Fruit fly (Drosophila melanogaster) whole organism, embryonic: ENCODE data around the gene dah.

Experiments used
- CG10147 ChIP-seq: fragments of 200-800 bp; sonication (Bioruptor generic); optimal IDR thresholded peaks from 2 replicates; lab custom pipeline; 2019; ENCODE audit warnings: missing biosample characterization, mild to moderate bottlenecking, missing genetic modification characterization, moderate library complexity
- CG10431 ChIP-seq: fragments of 200-800 bp; sonication (Bioruptor generic); optimal IDR thresholded peaks from 3 replicates; lab custom pipeline; 2018; ENCODE audit warnings: missing biosample characterization, mild to moderate bottlenecking, missing genetic modification characterization
- CG10979 ChIP-seq: fragments of 200-800 bp; sonication (Bioruptor generic); optimal IDR thresholded peaks from 2 replicates; lab custom pipeline; 2018; ENCODE audit warnings: missing biosample characterization, mild to moderate bottlenecking, missing genetic modification characterization, moderate library complexity
- CG11695 ChIP-seq: fragments of 200-800 bp; sonication (Bioruptor generic); IDR thresholded peaks from 3 replicates; pipeline ENCODE4 v1.3.6; 2022; ENCODE audit warnings: missing biosample characterization, missing genetic modification characterization
- CG13296 ChIP-seq: fragments of 200-800 bp; sonication (Bioruptor generic); optimal IDR thresholded peaks from 3 replicates; lab custom pipeline; 2018; ENCODE audit warnings: missing biosample characterization, mild to moderate bottlenecking, missing genetic modification characterization
- CG13424 ChIP-seq: fragments of 200-800 bp; sonication (Bioruptor generic); optimal IDR thresholded peaks from 2 replicates; lab custom pipeline; 2019; ENCODE audit warnings: missing biosample characterization, mild to moderate bottlenecking, missing genetic modification characterization, moderate library complexity
- CG13775 ChIP-seq: fragments of 200-800 bp; sonication (Bioruptor generic); optimal IDR thresholded peaks from 3 replicates; lab custom pipeline; 2017; ENCODE audit warnings: missing biosample characterization, mild to moderate bottlenecking, missing genetic modification characterization
- CG14050 ChIP-seq: fragments of 200-800 bp; sonication (Bioruptor generic); IDR thresholded peaks from 3 replicates; pipeline ENCODE4 v1.3.6; 2022; ENCODE audit warnings: missing biosample characterization, missing genetic modification characterization
- CG14441 ChIP-seq: fragments of 200-800 bp; sonication (Bioruptor generic); IDR thresholded peaks from 2 replicates; pipeline ENCODE4 v1.3.6; 2022; ENCODE audit warnings: missing biosample characterization, missing genetic modification characterization
- CG14667 ChIP-seq: fragments of 200-800 bp; sonication (Bioruptor generic); IDR thresholded peaks from 2 replicates; pipeline ENCODE4 v1.3.6; 2022; ENCODE audit warnings: missing biosample characterization, missing genetic modification characterization
- CG1529 ChIP-seq: fragments of 200-800 bp; sonication (Bioruptor generic); optimal IDR thresholded peaks from 3 replicates; lab custom pipeline; 2018; ENCODE audit warnings: missing biosample characterization, missing genetic modification characterization
- CG15514 ChIP-seq: fragments of 200-800 bp; sonication (Bioruptor generic); optimal IDR thresholded peaks from 3 replicates; lab custom pipeline; 2017; ENCODE audit warnings: missing biosample characterization, missing genetic modification characterization, mild to moderate bottlenecking, moderate library complexity, missing genetic modification reagents
- CG15696 ChIP-seq: fragments of 200-800 bp; sonication (Bioruptor generic); optimal IDR thresholded peaks from 2 replicates; lab custom pipeline; 2019; ENCODE audit warnings: missing biosample characterization, mild to moderate bottlenecking, missing genetic modification characterization, moderate library complexity
- CG16779 ChIP-seq: fragments of 200-800 bp; sonication (Bioruptor generic); IDR thresholded peaks from 2 replicates; pipeline ENCODE4 v1.3.6; 2022; ENCODE audit warnings: missing biosample characterization, missing genetic modification characterization
- CG16813 ChIP-seq: fragments of 200-800 bp; sonication (Bioruptor generic); IDR thresholded peaks from 3 replicates; pipeline ENCODE4 v1.3.6; 2022; ENCODE audit warnings: missing biosample characterization, missing genetic modification characterization; ENCODE audit not compliant: partially characterized antibody
- CG17829 ChIP-seq: fragments of 200-800 bp; optimal IDR thresholded peaks from 2 replicates; lab custom pipeline; 2019; ENCODE audit warnings: missing biosample characterization, mild to moderate bottlenecking, missing genetic modification characterization, moderate library complexity
- CG32532 ChIP-seq: fragments of 200-800 bp; sonication (Bioruptor generic); IDR thresholded peaks from 2 replicates; pipeline ENCODE4 v1.3.6; 2022; ENCODE audit warnings: missing biosample characterization, missing genetic modification characterization
- CG32772 ChIP-seq: fragments of 200-800 bp; sonication (Bioruptor generic); IDR thresholded peaks from 2 replicates; pipeline ENCODE4 v1.3.6; 2022; ENCODE audit warnings: missing biosample characterization, missing genetic modification characterization
- CG33557 ChIP-seq: fragments of 200-800 bp; sonication (Bioruptor generic); optimal IDR thresholded peaks from 2 replicates; lab custom pipeline; 2019; ENCODE audit warnings: missing biosample characterization, mild to moderate bottlenecking, missing genetic modification characterization, moderate library complexity
- CG34422 ChIP-seq: fragments of 200-800 bp; sonication (Bioruptor generic); IDR thresholded peaks from 3 replicates; pipeline ENCODE4 v1.3.6; 2022; ENCODE audit warnings: missing biosample characterization, missing genetic modification characterization
- CG3847 ChIP-seq: fragments of 200-800 bp; sonication (Bioruptor generic); IDR thresholded peaks from 2 replicates; pipeline ENCODE4 v1.3.6; 2022; ENCODE audit warnings: missing biosample characterization, missing genetic modification characterization
- CG4282 ChIP-seq: fragments of 200-800 bp; sonication (Bioruptor generic); optimal IDR thresholded peaks from 2 replicates; lab custom pipeline; 2016; ENCODE audit warnings: missing biosample characterization, missing genetic modification characterization
- CG4854 ChIP-seq: fragments of 200-800 bp; sonication (Bioruptor generic); optimal IDR thresholded peaks from 2 replicates; lab custom pipeline; 2016; ENCODE audit warnings: missing biosample characterization, missing genetic modification characterization, inconsistent platforms
- CG6689 ChIP-seq: fragments of 200-800 bp; sonication (Bioruptor generic); IDR thresholded peaks from 2 replicates; pipeline ENCODE4 v1.3.6; 2022; ENCODE audit warnings: missing biosample characterization, missing genetic modification characterization
- CG7987 ChIP-seq: fragments of 200-800 bp; sonication (Bioruptor generic); optimal IDR thresholded peaks from 2 replicates; lab custom pipeline; 2018; ENCODE audit warnings: missing biosample characterization, mild to moderate bottlenecking, missing genetic modification characterization, moderate library complexity
- CG9817 ChIP-seq: fragments of 200-800 bp; sonication (Bioruptor generic); optimal IDR thresholded peaks from 2 replicates; lab custom pipeline; 2018; ENCODE audit warnings: missing biosample characterization, mild to moderate bottlenecking, missing genetic modification characterization, moderate library complexity
- CoRest ChIP-seq: fragments of 200-800 bp; sonication (Bioruptor generic); optimal IDR thresholded peaks from 3 replicates; lab custom pipeline; 2018; ENCODE audit warnings: missing biosample characterization, mild to moderate bottlenecking, missing genetic modification characterization, moderate library complexity
- Dad ChIP-seq: fragments of 200-800 bp; sonication (Bioruptor generic); optimal IDR thresholded peaks from 3 replicates; lab custom pipeline; 2016; ENCODE audit warnings: missing biosample characterization, missing genetic modification characterization
- Dip2 ChIP-seq: fragments of 200-800 bp; sonication (Bioruptor generic); IDR thresholded peaks from 2 replicates; pipeline ENCODE4 v1.3.6; 2022; ENCODE audit warnings: missing biosample characterization, missing genetic modification characterization
- Dll ChIP-seq: fragments of 200-800 bp; sonication (Bioruptor generic); IDR thresholded peaks from 4 replicates; pipeline ENCODE4 v1.3.6; 2022; ENCODE audit warnings: missing biosample characterization, missing genetic modification characterization; ENCODE audit not compliant: partially characterized antibody
- Eip74EF ChIP-seq, 2 experiments: fragments of 200-800 bp in 1 of 2; fragments of >200 bp in 1 of 2; sonication (Bioruptor generic) in 1 of 2; optimal IDR thresholded peaks; 2 replicates each; lab custom pipeline; 2017 to 2019; ENCODE audit warnings: missing biosample characterization in 2 of 2, missing genetic modification characterization in 2 of 2, mild to moderate bottlenecking in 1 of 2, moderate library complexity in 1 of 2
- Fer2 ChIP-seq: fragments of 200-800 bp; sonication (Bioruptor generic); optimal IDR thresholded peaks from 2 replicates; lab custom pipeline; 2018; ENCODE audit warnings: missing biosample characterization, mild to moderate bottlenecking, missing genetic modification characterization, moderate library complexity
- HLH54F ChIP-seq: fragments of 200-800 bp; sonication (Bioruptor generic); optimal IDR thresholded peaks from 3 replicates; lab custom pipeline; 2016; ENCODE audit warnings: missing biosample characterization, missing genetic modification characterization
- Hr51 ChIP-seq, 2 experiments: fragments of 200-800 bp; sonication (Bioruptor generic); optimal IDR thresholded peaks; 2 replicates in 1 of 2; 3 replicates in 1 of 2; lab custom pipeline; 2016 to 2018; ENCODE audit warnings: missing biosample characterization in 2 of 2, missing genetic modification characterization in 2 of 2, mild to moderate bottlenecking in 1 of 2, moderate library complexity in 1 of 2
- Meics ChIP-seq: fragments of 200-800 bp; sonication (Bioruptor generic); optimal IDR thresholded peaks from 2 replicates; lab custom pipeline; 2017; ENCODE audit warnings: missing biosample characterization, mild to moderate bottlenecking, missing genetic modification characterization
- Mes4 ChIP-seq: fragments of 200-800 bp; sonication (Bioruptor generic); optimal IDR thresholded peaks from 2 replicates; lab custom pipeline; 2016; ENCODE audit warnings: missing biosample characterization, missing genetic modification characterization
- NfI ChIP-seq: fragments of 200-800 bp; sonication (Bioruptor generic); optimal IDR thresholded peaks from 3 replicates; lab custom pipeline; 2018; ENCODE audit warnings: missing biosample characterization, mild to moderate bottlenecking, missing genetic modification characterization, moderate library complexity
- Pdp1 ChIP-seq, 2 experiments: fragments of 200-800 bp; sonication (Bioruptor generic); optimal IDR thresholded peaks; 3 replicates each; lab custom pipeline; 2016; ENCODE audit warnings: missing biosample characterization in 2 of 2, missing genetic modification characterization in 2 of 2, mild to moderate bottlenecking in 1 of 2, moderate library complexity in 1 of 2
- bab2 ChIP-seq: fragments of 200-800 bp; sonication (Bioruptor generic); optimal IDR thresholded peaks from 2 replicates; lab custom pipeline; 2016; ENCODE audit warnings: missing biosample characterization, missing genetic modification characterization
- cg ChIP-seq: fragments of 200-800 bp; sonication (Bioruptor generic); optimal IDR thresholded peaks from 3 replicates; lab custom pipeline; 2019; ENCODE audit warnings: missing biosample characterization, mild to moderate bottlenecking, missing genetic modification characterization, moderate library complexity
- chn ChIP-seq: fragments of 200-800 bp; sonication (Bioruptor generic); optimal IDR thresholded peaks from 2 replicates; lab custom pipeline; 2016; ENCODE audit warnings: missing biosample characterization, missing genetic modification characterization
- ems ChIP-seq: fragments of 200-800 bp; sonication (Bioruptor generic); optimal IDR thresholded peaks from 3 replicates; lab custom pipeline; 2016; ENCODE audit warnings: missing biosample characterization, missing genetic modification characterization
- ken ChIP-seq: fragments of 200-800 bp; sonication (Bioruptor generic); IDR thresholded peaks from 3 replicates; pipeline ENCODE4 v1.3.6; 2022; ENCODE audit warnings: missing biosample characterization, missing genetic modification characterization
- salm ChIP-seq: fragments of 200-800 bp; sonication (Bioruptor generic); optimal IDR thresholded peaks from 2 replicates; lab custom pipeline; 2018; ENCODE audit warnings: missing biosample characterization, mild to moderate bottlenecking, missing genetic modification characterization
- sim ChIP-seq: fragments of 200-800 bp; sonication (Bioruptor generic); IDR thresholded peaks from 2 replicates; pipeline ENCODE4 v1.3.6; 2022; ENCODE audit warnings: missing biosample characterization, missing genetic modification characterization
- stc ChIP-seq: fragments of 200-800 bp; sonication (Bioruptor generic); IDR thresholded peaks from 2 replicates; pipeline ENCODE4 v1.3.6; 2022; ENCODE audit warnings: missing biosample characterization, missing genetic modification characterization
- trem ChIP-seq: fragments of 200-800 bp; optimal IDR thresholded peaks from 3 replicates; lab custom pipeline; 2019; ENCODE audit warnings: missing biosample characterization, mild to moderate bottlenecking, missing genetic modification characterization, moderate library complexity
- ttk ChIP-seq: fragments of 200-800 bp; sonication (Bioruptor generic); IDR thresholded peaks from 2 replicates; pipeline ENCODE4 v2.1.2; 2022; ENCODE audit warnings: missing biosample characterization, missing genetic modification characterization
- tx ChIP-seq: fragments of 200-800 bp; sonication (Bioruptor generic); optimal IDR thresholded peaks from 2 replicates; lab custom pipeline; 2016; ENCODE audit warnings: missing biosample characterization, missing genetic modification characterization

dah gene

dm6 chrX:15333066-15333874 lies 5.1 kb downstream of the dah start, which contains the start of the genes CG9114 and HDAC6 (continued):
- TF ChIP-seq stc (GFP tag; lab: Robert Waterston, UW): no peak
- no peak for TF ChIP-seq HLH54F (GFP tag; lab: Kevin White, UChicago)
- no peak for TF ChIP-seq Eip74EF (GFP tag; optimal IDR thresholded peaks at IDR 0.05; lab: Kevin White, UChicago)
- no peak for TF ChIP-seq NfI (GFP tag; lab: Kevin White, UChicago)
- TF ChIP-seq ken (GFP tag; lab: Robert Waterston, UW): 0 out of 3 replicates have a peak, but pooled peaks have one; percentile 14
- no peak for TF ChIP-seq CG3847 (GFP tag; lab: Robert Waterston, UW)
- peak; percentile 85 for TF ChIP-seq CG16813 (GFP tag; lab: Robert Waterston, UW)
- no peak for TF ChIP-seq CG7987 (GFP tag; lab: Kevin White, UChicago)
- TF ChIP-seq CG10431 (GFP tag; lab: Kevin White, UChicago): no peak
- TF ChIP-seq CG17829 (tag; lab: Kevin White, UChicago): no peak
- no peak for TF ChIP-seq CG16779 (GFP tag; lab: Robert Waterston, UW)
- TF ChIP-seq CG13424 (tag; lab: Kevin White, UChicago): no peak
- no peak for TF ChIP-seq trem (tag; lab: Kevin White, UChicago)
- TF ChIP-seq Hr51 (GFP tag; optimal IDR thresholded peaks at IDR 0.05; lab: Kevin White, UChicago): no peak
- no peak for TF ChIP-seq CG15696
- no peak for TF ChIP-seq CG4854 (GFP tag; lab: Kevin White, UChicago)
- peak; percentile 76 for TF ChIP-seq CG15514 (GFP tag; lab: Kevin White, UChicago)
- no peak for TF ChIP-seq CG10147
- TF ChIP-seq Dad (GFP tag; lab: Kevin White, UChicago): peak; percentile 3
- no peak for TF ChIP-seq salm (tag; lab: Kevin White, UChicago)
- TF ChIP-seq cg (GFP tag; lab: Kevin White, UChicago): peak; percentile 89
- no peak for TF ChIP-seq CG9817
- no peak for TF ChIP-seq CG11695 (GFP tag; lab: Robert Waterston, UW)
- TF ChIP-seq CG34422 (GFP tag; lab: Robert Waterston, UW): peak; percentile 69; the same call in 1 of the 3 replicates
- TF ChIP-seq CG33557 (GFP tag; lab: Kevin White, UChicago): no peak
- no peak for TF ChIP-seq CG10979 (tag; lab: Kevin White, UChicago)
- no peak for TF ChIP-seq CG13775 (GFP tag; lab: Kevin White, UChicago)
- peak; percentile 93 for TF ChIP-seq Dll
- TF ChIP-seq CoRest (tag; lab: Kevin White, UChicago): no peak
- no peak for TF ChIP-seq Dip2 (GFP tag; lab: Robert Waterston, UW)
- no peak for TF ChIP-seq ems (GFP tag; lab: Kevin White, UChicago)
- TF ChIP-seq chn (GFP tag; lab: Kevin White, UChicago): peak; percentile 38
- no peak for TF ChIP-seq tx (GFP tag; lab: Kevin White, UChicago)
- TF ChIP-seq ttk: peak; percentile 39; the same call in 1 of the 2 replicates
- TF ChIP-seq CG14050 (GFP tag; lab: Robert Waterston, UW): no peak
- TF ChIP-seq Meics (GFP tag; lab: Kevin White, UChicago): peak; percentile 27
- no peak for TF ChIP-seq Mes4
- TF ChIP-seq CG14667 (GFP tag; lab: Robert Waterston, UW): no peak
- no peak for TF ChIP-seq CG6689
- TF ChIP-seq Pdp1 (GFP tag; optimal IDR thresholded peaks at IDR 0.05; lab: Kevin White, UChicago): peak in 1 of 2 experiments; percentile 88
- TF ChIP-seq sim (GFP tag; lab: Robert Waterston, UW): no peak
- no peak for TF ChIP-seq CG4282 (GFP tag; lab: Kevin White, UChicago)
- TF ChIP-seq CG1529 (GFP tag; lab: Kevin White, UChicago): no peak
- peak; percentile 9; the same call in 1 of the 2 replicates for TF ChIP-seq CG32532 (GFP tag; lab: Robert Waterston, UW)
- no peak for TF ChIP-seq Fer2
- TF ChIP-seq CG14441 (GFP tag; lab: Robert Waterston, UW): no peak
- no peak for TF ChIP-seq CG13296 (GFP tag; lab: Kevin White, UChicago)
- TF ChIP-seq CG32772 (GFP tag; lab: Robert Waterston, UW): no peak
- TF ChIP-seq bab2 (GFP tag; lab: Kevin White, UChicago): no peak
